Worm (Caenorhabditis elegans) whole organism, L3 larva: ENCODE results near the gene F33G12.3.

Experiments used
- ama-1 ChIP-seq: fragments of 150-350 bp; optimal IDR thresholded peaks from 2 replicates; lab custom pipeline; 2018
- egl-27 ChIP-seq: sonication (generic microtip); optimal IDR thresholded peaks from 4 replicates; lab custom pipeline; 2017; ENCODE audit warnings: missing biosample characterization, missing genetic modification reagents, missing genetic modification characterization
- egl-5 ChIP-seq: fragments of 150-350 bp; optimal IDR thresholded peaks from 2 replicates; lab custom pipeline; 2017; ENCODE audit warnings: missing biosample characterization, missing genetic modification reagents, missing genetic modification characterization, inconsistent platforms
- fos-1 ChIP-seq: fragments of 150-350 bp; optimal IDR thresholded peaks from 2 replicates; lab custom pipeline; 2014; ENCODE audit warnings: missing biosample characterization, missing genetic modification characterization
- mdl-1 ChIP-seq: fragments of 150-350 bp; optimal IDR thresholded peaks from 2 replicates; lab custom pipeline; 2014; ENCODE audit warnings: missing biosample characterization, missing genetic modification characterization
- snpc-4 ChIP-seq: fragments of 150-350 bp; optimal IDR thresholded peaks from 2 replicates; lab custom pipeline; 2014; ENCODE audit warnings: missing biosample characterization, missing genetic modification characterization
- unc-62 ChIP-seq: fragments of 150-350 bp; sonication (generic microtip); optimal IDR thresholded peaks from 4 replicates; lab custom pipeline; 2014; ENCODE audit warnings: missing biosample characterization, missing genetic modification reagents, missing genetic modification characterization
- ztf-4 ChIP-seq: fragments of 150-350 bp; optimal IDR thresholded peaks from 2 replicates; lab custom pipeline; 2014; ENCODE audit warnings: missing biosample characterization, missing genetic modification characterization

DNA sequence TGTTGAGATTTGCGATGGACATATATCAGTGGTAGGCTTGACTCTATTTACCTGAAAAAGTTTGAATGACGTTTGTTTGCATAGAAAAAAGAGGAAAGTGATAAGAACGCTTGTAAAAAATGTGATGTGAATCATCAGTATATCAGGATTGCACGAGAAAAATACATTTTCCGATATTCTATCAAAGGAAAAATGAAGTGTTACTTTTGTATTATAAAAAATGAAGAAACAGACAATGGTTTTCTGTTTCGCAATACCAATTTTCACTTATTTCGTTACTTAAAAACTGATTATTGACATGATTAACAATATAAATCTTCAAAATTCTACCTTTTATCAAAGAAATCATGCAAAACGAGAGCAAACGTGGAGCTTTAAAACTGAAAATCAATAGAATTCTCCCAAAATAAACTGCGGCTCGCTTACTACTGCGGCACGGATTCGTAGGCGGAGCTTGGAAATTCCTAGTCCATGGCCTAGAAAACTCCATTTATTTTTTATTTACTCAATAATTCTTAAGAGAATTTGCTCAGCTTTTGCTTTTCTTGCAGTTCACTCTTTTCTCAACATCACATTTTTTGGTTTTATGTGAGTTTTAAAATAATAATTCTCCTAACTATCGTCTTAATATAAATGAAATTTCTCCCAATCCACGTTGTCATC, 40.2 kb downstream of the F33G12.3 start, which contains the start of the genes eif-1 and vps-24:
- TF ChIP-seq unc-62: no peak
- TF ChIP-seq egl-27: no peak
- TF ChIP-seq mdl-1 (tag; lab: Kevin White, UChicago): no peak
- no peak for TF ChIP-seq egl-5 (tag; lab: Kevin White, UChicago)
- no peak for TF ChIP-seq ama-1
- TF ChIP-seq fos-1 (tag; lab: Kevin White, UChicago): no peak
- TF ChIP-seq ztf-4 (tag; lab: Kevin White, UChicago): no peak
- TF ChIP-seq snpc-4 (tag; lab: Kevin White, UChicago): peak; percentile 74
